Worm (Caenorhabditis elegans) whole organism, young adult: ENCODE measurements around the gene C09B8.3.
A peak's percentile ranks its signal among the peaks of the same experiment; 100 is the strongest.

ENCODE experiments used
- B0261.1 ChIP-seq: sonication (generic microtip); optimal IDR thresholded peaks from 2 replicates; lab custom pipeline; 2016; ENCODE audit warnings: mild to moderate bottlenecking, missing genetic modification characterization, moderate library complexity, missing compliant biosample characterization
- D2030.7 ChIP-seq: fragments of 200-800 bp; sonication (Bioruptor generic); IDR thresholded peaks from 2 replicates; pipeline ENCODE4 v1.3.6; 2022; ENCODE audit warnings: missing genetic modification reagents, missing genetic modification characterization, missing compliant biosample characterization
- F22D6.2 ChIP-seq: sonication (generic microtip); optimal IDR thresholded peaks from 2 replicates; lab custom pipeline; 2016; ENCODE audit warnings: mild to moderate bottlenecking, missing genetic modification characterization, missing compliant biosample characterization
- F23B12.7 ChIP-seq: sonication (generic microtip); optimal IDR thresholded peaks from 2 replicates; lab custom pipeline; 2017; ENCODE audit warnings: missing genetic modification characterization, mild to moderate bottlenecking, missing compliant biosample characterization, antibody characterized with exemption, moderate library complexity; ENCODE audit not compliant: insufficient read depth
- F33H1.4 ChIP-seq: fragments of 200-800 bp; sonication (Bioruptor generic); IDR thresholded peaks from 2 replicates; pipeline ENCODE4 v1.3.6; 2022; ENCODE audit warnings: missing genetic modification reagents, missing genetic modification characterization, missing compliant biosample characterization
- F52B5.7 ChIP-seq: sonication (generic microtip); optimal IDR thresholded peaks from 2 replicates; lab custom pipeline; 2016; ENCODE audit warnings: mild to moderate bottlenecking, missing genetic modification characterization, missing compliant biosample characterization
- K12H6.12 ChIP-seq: fragments of 200-800 bp; sonication (Bioruptor generic); optimal IDR thresholded peaks from 2 replicates; lab custom pipeline; 2018; ENCODE audit warnings: mild to moderate bottlenecking, missing genetic modification characterization, missing compliant biosample characterization
- Y67H2A.10 ChIP-seq: fragments of 200-800 bp; sonication (Bioruptor generic); conservative IDR thresholded peaks from 2 replicates; pipeline ENCODE4 v1.3.6; 2022; ENCODE audit warnings: missing genetic modification reagents, missing genetic modification characterization, missing compliant biosample characterization
- akir-1 ChIP-seq: fragments of 200-800 bp; sonication (Bioruptor generic); optimal IDR thresholded peaks from 2 replicates; lab custom pipeline; 2018; ENCODE audit warnings: mild to moderate bottlenecking, missing genetic modification characterization, moderate library complexity, missing compliant biosample characterization
- athp-1 ChIP-seq: sonication (generic microtip); optimal IDR thresholded peaks from 2 replicates; lab custom pipeline; 2017; ENCODE audit warnings: mild to moderate bottlenecking, missing genetic modification characterization, missing compliant biosample characterization
- attf-3 ChIP-seq: fragments of 200-800 bp; sonication (Bioruptor generic); conservative IDR thresholded peaks from 2 replicates; pipeline ENCODE4 v1.3.6; 2022; ENCODE audit warnings: missing genetic modification reagents, missing genetic modification characterization, missing compliant biosample characterization
- cebp-2 ChIP-seq: fragments of 200-800 bp; sonication (Bioruptor generic); IDR thresholded peaks from 2 replicates; pipeline ENCODE4 v1.3.6; 2022; ENCODE audit warnings: missing genetic modification characterization, missing compliant biosample characterization
- ceh-100 ChIP-seq: fragments of 200-800 bp; sonication (Bioruptor generic); IDR thresholded peaks from 2 replicates; pipeline ENCODE4 v1.3.6; 2022; ENCODE audit warnings: missing genetic modification reagents, missing genetic modification characterization, missing compliant biosample characterization
- ceh-79 ChIP-seq: sonication (generic microtip); optimal IDR thresholded peaks from 2 replicates; lab custom pipeline; 2017; ENCODE audit warnings: mild to moderate bottlenecking, missing genetic modification characterization, missing compliant biosample characterization
- chd-7 ChIP-seq: sonication (generic microtip); optimal IDR thresholded peaks from 2 replicates; lab custom pipeline; 2016; ENCODE audit warnings: mild to moderate bottlenecking, missing genetic modification characterization, moderate library complexity, missing compliant biosample characterization
- efl-1 ChIP-seq: fragments of 150-350 bp; optimal IDR thresholded peaks from 2 replicates; lab custom pipeline; 2014; ENCODE audit warnings: missing biosample characterization, missing genetic modification reagents, missing genetic modification characterization
- ets-4 ChIP-seq: fragments of 200-800 bp; sonication (Bioruptor generic); optimal IDR thresholded peaks from 2 replicates; lab custom pipeline; 2018; ENCODE audit warnings: mild to moderate bottlenecking, missing genetic modification characterization, missing compliant biosample characterization
- hlh-26 ChIP-seq: fragments of 200-800 bp; sonication (Bioruptor generic); conservative IDR thresholded peaks from 2 replicates; pipeline ENCODE4 v1.3.6; 2022; ENCODE audit warnings: missing genetic modification reagents, missing genetic modification characterization, missing compliant biosample characterization
- hsf-1 ChIP-seq: fragments of 200-800 bp; sonication (Bioruptor generic); IDR thresholded peaks from 2 replicates; pipeline ENCODE4 v1.3.6; 2022; ENCODE audit warnings: missing genetic modification reagents, missing genetic modification characterization, missing compliant biosample characterization
- lag-1 ChIP-seq: fragments of 200-800 bp; sonication (Bioruptor generic); IDR thresholded peaks from 2 replicates; pipeline ENCODE4 v1.3.6; 2022; ENCODE audit warnings: missing genetic modification reagents, missing genetic modification characterization, missing compliant biosample characterization
- let-607 ChIP-seq, 2 experiments: fragments of 200-800 bp in 1 of 2; sonication (Bioruptor generic) in 1 of 2; sonication (generic microtip) in 1 of 2; optimal IDR thresholded peaks; 2 replicates each; lab custom pipeline; 2016 to 2018; ENCODE audit warnings: mild to moderate bottlenecking in 2 of 2, missing compliant biosample characterization in 2 of 2, missing genetic modification characterization in 2 of 2, moderate library complexity in 2 of 2, missing genotype in 1 of 2
- lir-1 ChIP-seq: fragments of 200-800 bp; sonication (Bioruptor generic); conservative IDR thresholded peaks from 2 replicates; pipeline ENCODE4 v1.3.6; 2022; ENCODE audit warnings: missing genetic modification reagents, missing genetic modification characterization, missing compliant biosample characterization
- lsl-1 ChIP-seq: fragments of 200-800 bp; sonication (Bioruptor generic); optimal IDR thresholded peaks from 2 replicates; lab custom pipeline; 2018; ENCODE audit warnings: mild to moderate bottlenecking, missing genetic modification characterization, moderate library complexity, missing compliant biosample characterization
- madf-3 ChIP-seq: fragments of 200-800 bp; sonication (Bioruptor generic); IDR thresholded peaks from 2 replicates; pipeline ENCODE4 v1.3.6; 2022; ENCODE audit warnings: missing genetic modification reagents, missing genetic modification characterization, missing compliant biosample characterization
- madf-8 ChIP-seq: fragments of 200-800 bp; sonication (Bioruptor generic); conservative IDR thresholded peaks from 2 replicates; pipeline ENCODE4 v1.3.6; 2022; ENCODE audit warnings: missing genetic modification reagents, missing genetic modification characterization, missing compliant biosample characterization
- nfya-1 ChIP-seq: sonication (generic microtip); optimal IDR thresholded peaks from 2 replicates; lab custom pipeline; 2017; ENCODE audit warnings: antibody characterized with exemption, missing compliant biosample characterization, missing genetic modification characterization, borderline replicate concordance; ENCODE audit not compliant: insufficient read depth
- nfya-2 ChIP-seq: fragments of 200-800 bp; sonication (Bioruptor generic); IDR thresholded peaks from 2 replicates; pipeline ENCODE4 v1.3.6; 2022; ENCODE audit warnings: missing genetic modification reagents, missing genetic modification characterization, missing compliant biosample characterization
- nhr-80 ChIP-seq: sonication (generic microtip); optimal IDR thresholded peaks from 2 replicates; lab custom pipeline; 2016; ENCODE audit warnings: missing genetic modification characterization, missing compliant biosample characterization
- nhr-90 ChIP-seq: sonication (generic microtip); optimal IDR thresholded peaks from 2 replicates; lab custom pipeline; 2016; ENCODE audit warnings: missing genotype, mild to moderate bottlenecking, missing genetic modification characterization, missing compliant biosample characterization
- repo-1 ChIP-seq: sonication (generic microtip); optimal IDR thresholded peaks from 2 replicates; lab custom pipeline; 2017; ENCODE audit warnings: mild to moderate bottlenecking, missing genetic modification characterization, missing compliant biosample characterization
- rpc-1 ChIP-seq, 2 experiments: fragments of 150-350 bp in 1 of 2; sonication (generic microtip) in 1 of 2; optimal IDR thresholded peaks; 2 replicates each; lab custom pipeline; 2014 to 2018; ENCODE audit warnings: missing biosample characterization in 1 of 2, missing genetic modification characterization in 1 of 2, missing genetic modification reagents in 1 of 2, missing genotype in 1 of 2
- sdz-38 ChIP-seq: sonication (generic microtip); optimal IDR thresholded peaks from 2 replicates; lab custom pipeline; 2016; ENCODE audit warnings: missing genotype, missing genetic modification characterization, missing compliant biosample characterization
- sea-2 ChIP-seq: fragments of 200-800 bp; sonication (Bioruptor generic); IDR thresholded peaks from 2 replicates; pipeline ENCODE4 v1.3.6; 2022; ENCODE audit warnings: missing genetic modification characterization, missing compliant biosample characterization
- sptf-2 ChIP-seq: fragments of 200-800 bp; sonication (Bioruptor generic); optimal IDR thresholded peaks from 2 replicates; lab custom pipeline; 2018; ENCODE audit warnings: mild to moderate bottlenecking, missing genetic modification characterization, missing compliant biosample characterization
- tbp1 ChIP-seq: fragments of 200-800 bp; sonication (Bioruptor generic); optimal IDR thresholded peaks from 2 replicates; lab custom pipeline; 2018; ENCODE audit warnings: mild to moderate bottlenecking, missing genetic modification characterization, missing compliant biosample characterization
- unc-130 ChIP-seq: sonication (generic microtip); optimal IDR thresholded peaks from 2 replicates; lab custom pipeline; 2016; ENCODE audit warnings: missing genetic modification reagents, missing genetic modification characterization, missing compliant biosample characterization
- unc-62 ChIP-seq: fragments of 150-350 bp; optimal IDR thresholded peaks from 2 replicates; lab custom pipeline; 2014; ENCODE audit warnings: missing biosample characterization, missing genetic modification reagents, missing genetic modification characterization
- ztf-18 ChIP-seq: sonication (generic microtip); optimal IDR thresholded peaks from 2 replicates; lab custom pipeline; 2016; ENCODE audit warnings: missing genotype, mild to moderate bottlenecking, missing genetic modification characterization, missing compliant biosample characterization
- ztf-22 ChIP-seq: fragments of 200-800 bp; sonication (Bioruptor generic); optimal IDR thresholded peaks from 2 replicates; lab custom pipeline; 2018; ENCODE audit warnings: mild to moderate bottlenecking, missing genetic modification characterization, moderate library complexity, missing compliant biosample characterization
- ztf-28 ChIP-seq: fragments of 200-800 bp; sonication (Bioruptor generic); IDR thresholded peaks from 2 replicates; pipeline ENCODE4 v1.3.6; 2022; ENCODE audit warnings: missing genetic modification reagents, missing genetic modification characterization, missing compliant biosample characterization
- ztf-3 ChIP-seq: fragments of 200-800 bp; sonication (Bioruptor generic); optimal IDR thresholded peaks from 2 replicates; lab custom pipeline; 2018; ENCODE audit warnings: mild to moderate bottlenecking, missing genetic modification characterization, missing compliant biosample characterization

The C09B8.3 gene

DNA sequence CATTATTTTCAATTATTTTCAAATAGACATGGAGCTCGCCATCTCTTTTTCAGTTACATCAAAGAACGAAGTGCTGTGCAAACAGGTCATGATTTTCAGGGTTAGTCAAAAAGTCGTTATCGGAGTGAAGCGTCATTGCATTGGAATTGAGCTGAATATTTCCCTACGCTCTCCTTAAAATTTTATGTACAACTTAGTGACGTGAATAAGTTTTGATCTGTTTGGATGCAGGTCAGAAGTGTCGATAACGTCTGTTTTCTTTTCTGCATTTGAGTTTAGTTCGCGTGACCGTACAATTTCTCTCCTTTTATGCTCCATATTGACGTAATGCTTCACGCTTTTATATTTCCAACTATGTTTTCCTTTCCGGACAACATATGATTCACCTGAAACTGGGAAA, 14.5 kb upstream of the C09B8.3 start (continued):
- TF ChIP-seq nfya-1 (tag; lab: Kevin White, UChicago) (no peak), F23B12.7 (tag; lab: Kevin White, UChicago) (no peak), unc-130 (GFP tag; lab: Kevin White, UChicago) (no peak), ztf-22 (no peak), sea-2 (GFP tag; lab: Robert Waterston, UW) (no peak), ztf-3 (GFP tag; lab: Kevin White, UChicago) (no peak), efl-1 (GFP tag; lab: Kevin White, UChicago) (no peak), ets-4 (GFP tag; lab: Kevin White, UChicago) (no peak), athp-1 (no peak), chd-7 (tag; lab: Kevin White, UChicago) (no peak), K12H6.12 (no peak)

DNA sequence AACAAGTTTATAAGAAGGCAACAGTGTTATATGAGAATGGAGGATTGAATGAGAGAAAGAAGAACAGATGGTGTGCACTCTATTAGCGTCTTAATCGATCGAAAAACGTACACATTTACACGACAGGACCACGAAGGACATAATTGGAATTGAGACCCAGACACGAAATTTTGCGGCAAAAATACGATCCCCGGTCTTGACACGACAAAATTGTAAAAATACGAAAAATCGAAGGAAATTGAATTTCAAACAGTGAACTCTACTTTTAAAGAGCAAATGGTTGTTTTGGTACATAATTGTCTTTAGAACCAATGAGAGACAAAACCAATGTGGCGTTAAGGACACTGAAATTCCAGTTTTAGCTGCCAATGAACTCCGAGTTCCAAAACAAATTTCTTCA, 12.0 kb upstream of the C09B8.3 start, which contains the start of gene lelo-3:
Gene lelo-3 (minus strand): TSS at position 101 of the 400 bp plus-strand sequence.
- TF ChIP-seq tbp1 (GFP tag; lab: Kevin White, UChicago) = no peak
- TF ChIP-seq lag-1 = no peak
- TF ChIP-seq nhr-90 = no peak
- no peak for TF ChIP-seq madf-8 (GFP tag; lab: Robert Waterston, UW)
- TF ChIP-seq hsf-1 (GFP tag; lab: Robert Waterston, UW) = no peak

DNA sequence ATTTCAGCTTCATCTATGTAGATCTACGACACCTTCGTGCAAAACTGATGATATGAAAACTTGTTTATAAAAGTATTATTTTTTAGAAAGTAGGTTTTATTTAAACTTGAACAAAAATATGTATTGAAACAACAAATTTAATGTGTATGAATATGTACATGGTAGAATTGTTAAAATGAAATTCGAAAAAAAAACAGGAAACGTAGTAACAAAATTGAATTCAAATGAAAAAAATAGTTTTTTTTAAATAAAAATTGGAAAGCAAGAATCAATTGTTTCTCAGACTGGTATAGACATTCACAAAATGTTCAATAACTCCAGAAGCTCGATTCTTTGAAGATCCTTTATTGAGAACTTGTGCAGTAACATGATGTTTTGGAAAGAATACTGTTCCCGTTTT, 10.3 kb upstream of the C09B8.3 start:
- no peak for TF ChIP-seq unc-62
- TF ChIP-seq ceh-100 (GFP tag; lab: Robert Waterston, UW) = no peak
- TF ChIP-seq F22D6.2 (tag; lab: Kevin White, UChicago) = no peak
- no peak for TF ChIP-seq sptf-2 (GFP tag; lab: Kevin White, UChicago)
- TF ChIP-seq ztf-28 (GFP tag; lab: Robert Waterston, UW) = no peak
- no peak for TF ChIP-seq sdz-38 (tag; lab: Kevin White, UChicago)
- TF ChIP-seq nfya-2 = no peak
- no peak for TF ChIP-seq ceh-79 (tag; lab: Kevin White, UChicago)
- TF ChIP-seq nhr-80 (tag; lab: Kevin White, UChicago) = no peak
- TF ChIP-seq, all 124 proteins: peak for 0

DNA sequence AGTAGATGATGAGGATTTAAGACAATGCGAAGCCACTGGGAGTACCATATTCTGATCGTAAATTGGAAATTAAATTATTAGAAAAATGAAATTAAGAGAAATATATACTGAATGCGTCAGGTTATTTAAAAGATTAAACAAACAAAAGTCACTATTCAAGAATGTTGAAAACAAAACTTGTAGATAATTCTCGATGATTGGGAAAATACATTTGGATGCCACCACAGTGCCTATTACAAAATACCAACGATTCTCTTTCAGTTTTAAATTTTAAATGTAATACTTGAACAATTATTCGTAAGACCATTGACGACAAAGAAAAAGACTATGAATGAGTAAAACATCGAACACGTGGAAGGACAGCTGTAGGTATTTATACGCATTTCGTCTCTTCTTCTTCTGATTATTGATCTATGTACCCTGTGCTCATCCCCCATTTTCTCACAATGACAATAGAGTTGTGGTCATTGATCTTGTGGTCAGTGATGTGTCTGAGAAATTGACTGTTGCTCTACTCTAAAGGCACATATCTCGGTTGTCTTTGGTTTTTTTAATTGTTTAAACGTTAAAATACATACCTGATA, 9.5 kb upstream of the C09B8.3 start, which contains the start of gene C09B8.4:
Gene C09B8.4 (minus strand): TSS at position 51 of the 584 bp plus-strand sequence.
- TF ChIP-seq repo-1 (tag; lab: Kevin White, UChicago) (no peak), nhr-80 (tag; lab: Kevin White, UChicago) (peak; percentile 0), let-607 (tag; optimal IDR thresholded peaks at IDR 0.05; lab: Kevin White, UChicago) (peak in 1 of 2 experiments; percentile 87)

DNA sequence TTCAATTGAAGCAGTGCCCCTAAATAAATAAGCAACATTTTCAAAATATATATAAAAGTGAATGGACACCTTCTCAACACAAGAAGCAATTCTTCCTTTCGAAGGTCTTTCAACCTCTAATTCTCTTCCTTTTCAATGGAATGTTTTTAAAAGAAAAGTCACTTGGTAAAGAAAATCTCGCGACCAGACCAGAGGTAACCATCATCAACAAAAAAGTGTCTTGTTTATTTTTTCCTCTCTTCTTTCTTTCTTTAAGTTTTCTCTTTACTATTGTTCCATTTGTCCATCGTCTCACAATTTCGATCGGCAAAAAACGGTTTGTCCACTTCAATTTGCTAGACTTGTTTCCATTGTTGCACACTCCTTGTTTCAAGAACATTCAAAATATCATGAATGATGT, 4.6 kb upstream of the C09B8.3 start, which contains the start of gene C09B8.8:
Gene C09B8.8 (plus strand): TSS at position 397 of the 400 bp plus-strand sequence.
- TF ChIP-seq hlh-26 (GFP tag; lab: Robert Waterston, UW) (no peak), rpc-1 (optimal IDR thresholded peaks at IDR 0.05; lab: Kevin White, UChicago) (no peak), rpc-1 (tag; optimal IDR thresholded peaks at IDR 0.05; lab: Kevin White, UChicago) (no peak), madf-3 (GFP tag; lab: Robert Waterston, UW) (no peak), lsl-1 (GFP tag; lab: Kevin White, UChicago) (no peak), efl-1 (GFP tag; lab: Kevin White, UChicago) (no peak), attf-3 (GFP tag; lab: Robert Waterston, UW) (no peak), lir-1 (no peak), F33H1.4 (GFP tag; lab: Robert Waterston, UW) (no peak), D2030.7 (GFP tag; lab: Robert Waterston, UW) (no peak), Y67H2A.10 (GFP tag; lab: Robert Waterston, UW) (no peak), ztf-18 (tag; lab: Kevin White, UChicago) (no peak), ztf-3 (GFP tag; lab: Kevin White, UChicago) (no peak), sea-2 (GFP tag; lab: Robert Waterston, UW) (no peak), akir-1 (GFP tag; lab: Kevin White, UChicago) (no peak), B0261.1 (tag; lab: Kevin White, UChicago) (no peak), F52B5.7 (tag; lab: Kevin White, UChicago) (no peak), cebp-2 (no peak), nfya-2 (no peak), nhr-90 (no peak), chd-7 (tag; lab: Kevin White, UChicago) (no peak)
